Fruit fly (Drosophila melanogaster): Measurements from ENCODE around the gene CG5418.

The CG5418 gene

dm6 chr2L:12435976-12436771 is 16.9 kb downstream of the CG5418 start (continued):
- TF ChIP-seq CG8281 (tag; optimal IDR thresholded peaks at IDR 0.05) (no peak), dpn (GFP tag; optimal IDR thresholded peaks at IDR 0.05) (no peak), CG1024 (GFP tag; IDR thresholded peaks at IDR 0.05) (no peak), lbe (GFP tag; optimal IDR thresholded peaks at IDR 0.05) (no peak), CG7357 (GFP tag; IDR thresholded peaks at IDR 0.05) (no peak), CG11504 (tag; optimal IDR thresholded peaks at IDR 0.05) (no peak), corto (GFP tag; optimal IDR thresholded peaks at IDR 0.05) (no peak), trh (GFP tag; optimal IDR thresholded peaks at IDR 0.05) (no peak), oc (tag; optimal IDR thresholded peaks at IDR 0.05) (no peak), CG8765 (GFP tag; IDR thresholded peaks at IDR 0.05) (no peak), fru (optimal IDR thresholded peaks at IDR 0.05) (no peak), Opbp (GFP tag; IDR thresholded peaks at IDR 0.05; ENCODE audit: partially characterized antibody) (peak; percentile 23; the same call in 1 of the 3 replicates), CG17802 (tag; optimal IDR thresholded peaks at IDR 0.05) (no peak), CG9609 (GFP tag; optimal IDR thresholded peaks at IDR 0.05) (no peak), bab2 (GFP tag; optimal IDR thresholded peaks at IDR 0.05) (no peak), lilli (GFP tag; optimal IDR thresholded peaks at IDR 0.05) (peak; percentile 1), zen (tag; optimal IDR thresholded peaks at IDR 0.05) (no peak), CG31441 (GFP tag; IDR thresholded peaks at IDR 0.05) (peak; percentile 65; the same call in 1 of the 2 replicates), hkb (optimal IDR thresholded peaks at IDR 0.05) (no peak), hkb (GFP tag; IDR thresholded peaks at IDR 0.05) (0 out of 2 replicates have a peak, but pooled peaks have one; percentile 24), CG3726 (GFP tag; IDR thresholded peaks at IDR 0.05) (no peak), CG34422 (GFP tag; IDR thresholded peaks at IDR 0.05) (peak; percentile 37; the same call in 1 of the 3 replicates), CG14441 (GFP tag; IDR thresholded peaks at IDR 0.05) (peak; percentile 18; the same call in 1 of the 2 replicates), CG4820 (GFP tag; optimal IDR thresholded peaks at IDR 0.05) (no peak), CG32532 (GFP tag; IDR thresholded peaks at IDR 0.05) (no peak), pb (GFP tag; optimal IDR thresholded peaks at IDR 0.05) (no peak), Ravus (GFP tag; IDR thresholded peaks at IDR 0.05) (no peak), grau (tag; optimal IDR thresholded peaks at IDR 0.05) (peak; percentile 2), zen2 (GFP tag; IDR thresholded peaks at IDR 0.05; ENCODE audit: partially characterized antibody) (no peak), Neu2 (GFP tag; optimal IDR thresholded peaks at IDR 0.05; ENCODE audit: borderline replicate concordance) (no peak), CG31388 (GFP tag; optimal IDR thresholded peaks at IDR 0.05) (no peak), wor (GFP tag; IDR thresholded peaks at IDR 0.05) (no peak), fu2 (GFP tag; optimal IDR thresholded peaks at IDR 0.05) (no peak), Nf-YC (tag; optimal IDR thresholded peaks at IDR 0.05) (peak; percentile 21), CG1603 (tag; optimal IDR thresholded peaks at IDR 0.05) (no peak), Max (GFP tag; optimal IDR thresholded peaks at IDR 0.05) (no peak), HHEX (GFP tag; optimal IDR thresholded peaks at IDR 0.05) (no peak), amos (GFP tag; IDR thresholded peaks at IDR 0.05; ENCODE audit: partially characterized antibody) (no peak; the same call in 1 of the 2 replicates), NfI (GFP tag; optimal IDR thresholded peaks at IDR 0.05) (peak; percentile 17), CG1792 (GFP tag; optimal IDR thresholded peaks at IDR 0.05) (no peak), ind (GFP tag; optimal IDR thresholded peaks at IDR 0.05) (no peak), CG14050 (GFP tag; IDR thresholded peaks at IDR 0.05) (no peak), disco-r (GFP tag; optimal IDR thresholded peaks at IDR 0.05) (no peak), pzg (GFP tag; optimal IDR thresholded peaks at IDR 0.05) (peak; percentile 54), D19B (GFP tag; optimal IDR thresholded peaks at IDR 0.05) (no peak), ERR (GFP tag; optimal IDR thresholded peaks at IDR 0.05) (no peak), Oaz (GFP tag; IDR thresholded peaks at IDR 0.05) (no peak), CG3163 (GFP tag; optimal IDR thresholded peaks at IDR 0.05) (no peak), luna (GFP tag; optimal IDR thresholded peaks at IDR 0.05) (no peak), CG14667 (GFP tag; IDR thresholded peaks at IDR 0.05) (no peak), abd-A (tag; optimal IDR thresholded peaks at IDR 0.05) (no peak)
